Fruit fly (Drosophila melanogaster): Measurements from ENCODE around the gene bbx.

bbx gene

dm6 chrX:21339476-21339931, 23.3 kb upstream of the bbx start, which contains the start of the genes tty and fliI (continued):
- TF ChIP-seq Ets96B (tag; optimal IDR thresholded peaks at IDR 0.05) = peak; percentile 89
- TF ChIP-seq CG10631 (GFP tag; optimal IDR thresholded peaks at IDR 0.05) = peak; percentile 86
- peak; percentile 95 for TF ChIP-seq CG8119 (GFP tag; IDR thresholded peaks at IDR 0.05)
- no peak for TF ChIP-seq fkh (GFP tag; optimal IDR thresholded peaks at IDR 0.05)
- peak; percentile 91 for TF ChIP-seq OdsH (GFP tag; optimal IDR thresholded peaks at IDR 0.05)
- TF ChIP-seq ss (GFP tag; optimal IDR thresholded peaks at IDR 0.05) = peak; percentile 97
- peak; percentile 75 to 88 for TF ChIP-seq salr (GFP tag; optimal IDR thresholded peaks at IDR 0.05)
- TF ChIP-seq fd85E (GFP tag; optimal IDR thresholded peaks at IDR 0.05) = peak; percentile 63
- peak; percentile 78 for TF ChIP-seq Lpt (GFP tag; optimal IDR thresholded peaks at IDR 0.05)
- peak; percentile 74 for TF ChIP-seq fd59A (GFP tag; optimal IDR thresholded peaks at IDR 0.05)
- TF ChIP-seq cyc (GFP tag; optimal IDR thresholded peaks at IDR 0.05) = peak; percentile 91
- peak; percentile 86 for TF ChIP-seq Sox15 (GFP tag; optimal IDR thresholded peaks at IDR 0.05)
- peak; percentile 96 for TF ChIP-seq eg (GFP tag; IDR thresholded peaks at IDR 0.05)
- TF ChIP-seq Hr38 (GFP tag; optimal IDR thresholded peaks at IDR 0.05) = peak; percentile 74
- TF ChIP-seq dsx (GFP tag; optimal IDR thresholded peaks at IDR 0.05; ENCODE audit: poor library complexity, severe bottlenecking) = peak; percentile 81
- peak; percentile 95 for TF ChIP-seq CG6163 (GFP tag; IDR thresholded peaks at IDR 0.05)
- peak; percentile 62 for TF ChIP-seq CG8319 (GFP tag; optimal IDR thresholded peaks at IDR 0.05)
- TF ChIP-seq CG6854 (GFP tag; optimal IDR thresholded peaks at IDR 0.05) = peak; percentile 86
- peak; percentile 80 for TF ChIP-seq CG11762 (GFP tag; optimal IDR thresholded peaks at IDR 0.05; ENCODE audit: insufficient read depth)
- peak; percentile 84 for TF ChIP-seq net (GFP tag; optimal IDR thresholded peaks at IDR 0.05)
- TF ChIP-seq Hr39 (GFP tag; optimal IDR thresholded peaks at IDR 0.05) = peak; percentile 93
- TF ChIP-seq CG32006 (GFP tag; optimal IDR thresholded peaks at IDR 0.05) = peak; percentile 92
- no peak for TF ChIP-seq Eip93F (GFP tag; optimal IDR thresholded peaks at IDR 0.05)
- TF ChIP-seq spab (GFP tag; optimal IDR thresholded peaks at IDR 0.05) = peak; percentile 88
- TF ChIP-seq pdm3 (GFP tag; optimal IDR thresholded peaks at IDR 0.05) = peak; percentile 92
- peak; percentile 85 for TF ChIP-seq acj6 (GFP tag; optimal IDR thresholded peaks at IDR 0.05)
- TF ChIP-seq Gug (GFP tag; IDR thresholded peaks at IDR 0.05) = peak; percentile 92
- peak; percentile 82 for TF ChIP-seq CG4318 (GFP tag; optimal IDR thresholded peaks at IDR 0.05)
- TF ChIP-seq Smox (GFP tag; optimal IDR thresholded peaks at IDR 0.05) = peak; percentile 82

dm6 chrX:21345036-21345500, 17.8 kb upstream of the bbx start, which contains the start of gene dod:
dod (plus strand) TSS chrX:21345358.
- no peak for TF ChIP-seq fkh (GFP tag; optimal IDR thresholded peaks at IDR 0.05)
- peak; percentile 53 for TF ChIP-seq Smox (GFP tag; optimal IDR thresholded peaks at IDR 0.05)
- peak; percentile 42 for TF ChIP-seq CG34406 (GFP tag; optimal IDR thresholded peaks at IDR 0.05)
- no peak for TF ChIP-seq CG11294 (GFP tag; IDR thresholded peaks at IDR 0.05)
- no peak for TF ChIP-seq CG10669 (GFP tag; optimal IDR thresholded peaks at IDR 0.05)
- TF ChIP-seq CG31627 (GFP tag; optimal IDR thresholded peaks at IDR 0.05) = peak; percentile 53
- no peak for TF ChIP-seq CG8319 (GFP tag; optimal IDR thresholded peaks at IDR 0.05)
- peak; percentile 35 for TF ChIP-seq CG8632 (GFP tag; optimal IDR thresholded peaks at IDR 0.05)
- no peak for TF ChIP-seq Blimp-1 (GFP tag; optimal IDR thresholded peaks at IDR 0.05)
- TF ChIP-seq esn (GFP tag; optimal IDR thresholded peaks at IDR 0.05) = peak; percentile 67
- peak; percentile 6 for TF ChIP-seq dac (GFP tag; optimal IDR thresholded peaks at IDR 0.05)
- no peak for TF ChIP-seq CG7368 (GFP tag; optimal IDR thresholded peaks at IDR 0.05)
- peak; percentile 60 for TF ChIP-seq CG32006 (GFP tag; optimal IDR thresholded peaks at IDR 0.05)
- peak; percentile 66 for TF ChIP-seq Sox14 (GFP tag; optimal IDR thresholded peaks at IDR 0.05)
- TF ChIP-seq CG3032 (tag; optimal IDR thresholded peaks at IDR 0.05) = peak; percentile 31
- peak; percentile 47 for TF ChIP-seq acj6 (GFP tag; optimal IDR thresholded peaks at IDR 0.05)
- TF ChIP-seq Eip78C (GFP tag) = peak; percentile 85
- no peak for TF ChIP-seq svp (GFP tag)
- TF ChIP-seq Eip75B (GFP tag; optimal IDR thresholded peaks at IDR 0.05) = no peak
- peak; percentile 39 for TF ChIP-seq net (GFP tag; optimal IDR thresholded peaks at IDR 0.05)
- no peak for TF ChIP-seq CG6276 (GFP tag; optimal IDR thresholded peaks at IDR 0.05)
- TF ChIP-seq cyc (GFP tag; optimal IDR thresholded peaks at IDR 0.05) = no peak
- no peak for TF ChIP-seq vri (GFP tag; optimal IDR thresholded peaks at IDR 0.05)
- no peak for TF ChIP-seq CG3919 (GFP tag; optimal IDR thresholded peaks at IDR 0.05)
- TF ChIP-seq CG4318 (GFP tag; optimal IDR thresholded peaks at IDR 0.05) = no peak
- TF ChIP-seq CG6163 (GFP tag; IDR thresholded peaks at IDR 0.05) = peak; percentile 50; the same call in 1 of the 3 replicates
- no peak for TF ChIP-seq Met (GFP tag; optimal IDR thresholded peaks at IDR 0.05)
- TF ChIP-seq pdm3 (GFP tag; optimal IDR thresholded peaks at IDR 0.05) = no peak
- TF ChIP-seq CG6808 (GFP tag; optimal IDR thresholded peaks at IDR 0.05) = peak; percentile 25
- peak; percentile 54 for TF ChIP-seq Hr4 (GFP tag; optimal IDR thresholded peaks at IDR 0.05)
- TF ChIP-seq Gug (GFP tag; IDR thresholded peaks at IDR 0.05) = peak; percentile 54
